Worm (Caenorhabditis elegans) whole organism, L4 larva: Measurements from ENCODE around the gene nlp-76.

Experiments
- T26A8.4 ChIP-seq: fragments of 200-800 bp; sonication (Bioruptor generic); IDR thresholded peaks from 2 replicates; pipeline ENCODE4 v1.3.6; 2022; ENCODE audit warnings: missing genetic modification characterization, missing compliant biosample characterization
- Y105C5A.15 ChIP-seq: fragments of 200-800 bp; sonication (Bioruptor generic); IDR thresholded peaks from 2 replicates; pipeline ENCODE4 v1.3.6; 2022; ENCODE audit warnings: missing genetic modification characterization, missing compliant biosample characterization
- Y48G9A.11 ChIP-seq: fragments of 200-800 bp; sonication (Bioruptor generic); IDR thresholded peaks from 2 replicates; pipeline ENCODE4 v1.3.6; 2022; ENCODE audit warnings: missing genetic modification reagents, missing genetic modification characterization, missing compliant biosample characterization
- Y75B8A.6 ChIP-seq: fragments of 200-800 bp; sonication (Bioruptor generic); IDR thresholded peaks from 2 replicates; pipeline ENCODE4 v1.3.6; 2022; ENCODE audit warnings: missing genetic modification reagents, missing genetic modification characterization, missing compliant biosample characterization
- ZK337.2 ChIP-seq: fragments of 200-800 bp; sonication (Bioruptor generic); IDR thresholded peaks from 2 replicates; pipeline ENCODE4 v1.3.6; 2022; ENCODE audit warnings: missing genetic modification reagents, missing genetic modification characterization, missing compliant biosample characterization
- aha-1 ChIP-seq: fragments of 150-350 bp; peaks from one replicate; lab custom pipeline; 2014; ENCODE audit warnings: missing biosample characterization, missing genetic modification characterization
- arid-1 ChIP-seq: fragments of 200-800 bp; sonication (Bioruptor generic); conservative IDR thresholded peaks from 2 replicates; pipeline ENCODE4 v1.3.6; 2022; ENCODE audit warnings: missing genetic modification reagents, missing genetic modification characterization, missing compliant biosample characterization
- attf-4 ChIP-seq: sonication (generic microtip); optimal IDR thresholded peaks from 3 replicates; lab custom pipeline; 2017; ENCODE audit warnings: missing biosample characterization, missing genetic modification characterization
- ceh-44 ChIP-seq: fragments of 200-800 bp; sonication (Bioruptor generic); IDR thresholded peaks from 2 replicates; pipeline ENCODE4 v1.3.6; 2022; ENCODE audit warnings: missing genetic modification reagents, missing genetic modification characterization, missing compliant biosample characterization
- ceh-62 ChIP-seq: sonication (generic microtip); optimal IDR thresholded peaks from 2 replicates; lab custom pipeline; 2017; ENCODE audit warnings: missing biosample characterization, missing genetic modification characterization
- ceh-82 ChIP-seq: sonication (generic microtip); optimal IDR thresholded peaks from 2 replicates; lab custom pipeline; 2017; ENCODE audit warnings: missing biosample characterization, missing genetic modification characterization
- cey-2 ChIP-seq: sonication (generic microtip); optimal IDR thresholded peaks from 3 replicates; lab custom pipeline; 2017; ENCODE audit warnings: missing genetic modification characterization, mild to moderate bottlenecking, missing compliant biosample characterization, antibody characterized with exemption, borderline replicate concordance; ENCODE audit not compliant: insufficient read depth
- ctbp-1 ChIP-seq: fragments of 200-800 bp; sonication (Bioruptor generic); IDR thresholded peaks from 2 replicates; pipeline ENCODE4 v1.3.6; 2022; ENCODE audit warnings: missing genetic modification reagents, missing genetic modification characterization, missing compliant biosample characterization
- daf-12 ChIP-seq: fragments of 150-350 bp; optimal IDR thresholded peaks from 2 replicates; lab custom pipeline; 2014; ENCODE audit warnings: missing biosample characterization, missing genetic modification reagents, missing genetic modification characterization
- daf-16 ChIP-seq, 3 experiments: sonication (generic microtip); optimal IDR thresholded peaks; 2 replicates each; lab custom pipeline; 2016 to 2017; ENCODE audit warnings: missing genetic modification characterization in 3 of 3, missing genetic modification reagents in 3 of 3, mild to moderate bottlenecking in 2 of 3, missing compliant biosample characterization in 2 of 3, missing biosample characterization in 1 of 3, moderate library complexity in 1 of 3
- daf-19 ChIP-seq: fragments of 200-800 bp; sonication (Bioruptor generic); conservative IDR thresholded peaks from 2 replicates; pipeline ENCODE4 v1.3.6; 2022; ENCODE audit warnings: missing genetic modification characterization, missing compliant biosample characterization
- dmd-8 ChIP-seq: fragments of 200-800 bp; sonication (Bioruptor generic); IDR thresholded peaks from 2 replicates; pipeline ENCODE4 v1.3.6; 2022; ENCODE audit warnings: missing genetic modification characterization, missing compliant biosample characterization
- dmd-9 ChIP-seq: fragments of 200-800 bp; sonication (Bioruptor generic); IDR thresholded peaks from 2 replicates; pipeline ENCODE4 v1.3.6; 2022; ENCODE audit warnings: missing genetic modification reagents, missing genetic modification characterization, missing compliant biosample characterization
- dpl-1 ChIP-seq: fragments of 150-350 bp; optimal IDR thresholded peaks from 2 replicates; lab custom pipeline; 2014; ENCODE audit warnings: missing biosample characterization, missing genetic modification reagents, missing genetic modification characterization
- duxl-1 ChIP-seq: sonication (generic microtip); optimal IDR thresholded peaks from 2 replicates; lab custom pipeline; 2016; ENCODE audit warnings: mild to moderate bottlenecking, missing genetic modification characterization, moderate library complexity, missing compliant biosample characterization; ENCODE audit not compliant: poor library complexity
- dve-1 ChIP-seq: sonication (generic microtip); optimal IDR thresholded peaks from 2 replicates; lab custom pipeline; 2017; ENCODE audit warnings: antibody characterized with exemption, mild to moderate bottlenecking, missing genetic modification characterization, missing compliant biosample characterization; ENCODE audit not compliant: insufficient read depth
- egl-27 ChIP-seq: sonication (generic microtip); optimal IDR thresholded peaks from 3 replicates; lab custom pipeline; 2017; ENCODE audit warnings: missing biosample characterization, missing genetic modification reagents, missing genetic modification characterization
- fos-1 ChIP-seq: fragments of 150-350 bp; optimal IDR thresholded peaks from 2 replicates; lab custom pipeline; 2014; ENCODE audit warnings: missing biosample characterization, missing genetic modification characterization
- hlh-30 ChIP-seq: sonication (generic microtip); optimal IDR thresholded peaks from 2 replicates; lab custom pipeline; 2017; ENCODE audit warnings: antibody characterized with exemption, mild to moderate bottlenecking, missing genetic modification characterization, missing compliant biosample characterization; ENCODE audit not compliant: insufficient read depth
- hmg-1.1 ChIP-seq: fragments of 200-800 bp; sonication (Bioruptor generic); IDR thresholded peaks from 2 replicates; pipeline ENCODE4 v1.3.6; 2022; ENCODE audit warnings: missing genetic modification reagents, missing genetic modification characterization, missing compliant biosample characterization
- lin-1 ChIP-seq: fragments of 200-800 bp; sonication (Bioruptor generic); IDR thresholded peaks from 2 replicates; pipeline ENCODE4 v1.3.6; 2022; ENCODE audit warnings: missing genetic modification reagents, missing genetic modification characterization, missing compliant biosample characterization
- lin-39 ChIP-seq: fragments of 150-350 bp; optimal IDR thresholded peaks from 2 replicates; lab custom pipeline; 2014; ENCODE audit warnings: missing biosample characterization, missing genetic modification reagents, missing genetic modification characterization
- lsy-2 ChIP-seq, 2 experiments: fragments of 150-350 bp in 1 of 2; sonication (generic microtip) in 1 of 2; optimal IDR thresholded peaks; 2 replicates each; lab custom pipeline; 2014 to 2017; ENCODE audit warnings: missing biosample characterization in 2 of 2, missing genetic modification characterization in 2 of 2
- madf-5 ChIP-seq, 2 experiments: fragments of 200-800 bp; sonication (Bioruptor generic); IDR thresholded peaks; 2 replicates each; pipeline ENCODE4 v1.3.6; 2022; ENCODE audit warnings: missing compliant biosample characterization in 2 of 2, missing genetic modification characterization in 2 of 2
- mdt-29 ChIP-seq: fragments of 200-800 bp; sonication (Bioruptor generic); IDR thresholded peaks from 2 replicates; pipeline ENCODE4 v1.3.6; 2022; ENCODE audit warnings: missing genetic modification reagents, missing genetic modification characterization, missing compliant biosample characterization
- mep-1 ChIP-seq: fragments of 150-350 bp; sonication (generic microtip); optimal IDR thresholded peaks from 3 replicates; lab custom pipeline; 2014; ENCODE audit warnings: missing biosample characterization, missing genetic modification characterization
- mes-2 ChIP-seq: sonication (generic microtip); optimal IDR thresholded peaks from 2 replicates; lab custom pipeline; 2016; ENCODE audit warnings: missing genotype, mild to moderate bottlenecking, missing genetic modification characterization, missing compliant biosample characterization; ENCODE audit not compliant: poor library complexity, severe bottlenecking
- nhr-111 ChIP-seq: fragments of 200-800 bp; sonication (Bioruptor generic); optimal IDR thresholded peaks from 2 replicates; lab custom pipeline; 2018; ENCODE audit warnings: mild to moderate bottlenecking, missing genetic modification characterization, missing compliant biosample characterization
- nhr-237 ChIP-seq: sonication (generic microtip); optimal IDR thresholded peaks from 2 replicates; lab custom pipeline; 2017; ENCODE audit warnings: missing biosample characterization, missing genetic modification characterization
- nhr-28 ChIP-seq: fragments of 150-350 bp; optimal IDR thresholded peaks from 2 replicates; lab custom pipeline; 2014; ENCODE audit warnings: missing biosample characterization, missing genetic modification characterization
- nhr-42 ChIP-seq: fragments of 200-800 bp; sonication (Bioruptor generic); IDR thresholded peaks from 2 replicates; pipeline ENCODE4 v1.3.6; 2022; ENCODE audit warnings: missing genetic modification characterization, missing compliant biosample characterization
- nhr-77 ChIP-seq: fragments of 150-350 bp; optimal IDR thresholded peaks from 2 replicates; lab custom pipeline; 2014; ENCODE audit warnings: missing biosample characterization, missing genetic modification characterization
- php-3 ChIP-seq: fragments of 200-800 bp; sonication (Bioruptor generic); IDR thresholded peaks from 2 replicates; pipeline ENCODE4 v1.3.6; 2022; ENCODE audit warnings: missing genetic modification reagents, missing genetic modification characterization, missing compliant biosample characterization
- rbr-2 ChIP-seq: sonication (generic microtip); optimal IDR thresholded peaks from 2 replicates; lab custom pipeline; 2016; ENCODE audit warnings: missing genotype, missing genetic modification characterization, missing compliant biosample characterization
- snpc-1.2 ChIP-seq: fragments of 200-800 bp; sonication (Bioruptor generic); IDR thresholded peaks from 2 replicates; pipeline ENCODE4 v1.3.6; 2022; ENCODE audit warnings: missing genetic modification reagents, missing genetic modification characterization, missing compliant biosample characterization
- spr-1 ChIP-seq: sonication (generic microtip); optimal IDR thresholded peaks from 2 replicates; lab custom pipeline; 2016; ENCODE audit warnings: mild to moderate bottlenecking, missing genetic modification characterization, missing compliant biosample characterization
- tag-97 ChIP-seq: fragments of 200-800 bp; sonication (Bioruptor generic); IDR thresholded peaks from 2 replicates; pipeline ENCODE4 v1.3.6; 2022; ENCODE audit warnings: missing genetic modification characterization, missing compliant biosample characterization
- tra-1 ChIP-seq: fragments of 200-800 bp; sonication (Bioruptor generic); IDR thresholded peaks from 2 replicates; pipeline ENCODE4 v1.3.6; 2022; ENCODE audit warnings: missing genetic modification reagents, missing genetic modification characterization, missing compliant biosample characterization
- unc-130 ChIP-seq: sonication (generic microtip); optimal IDR thresholded peaks from 2 replicates; lab custom pipeline; 2016; ENCODE audit warnings: missing genetic modification reagents, missing genetic modification characterization, missing compliant biosample characterization
- unc-39 ChIP-seq: sonication (generic microtip); optimal IDR thresholded peaks from 2 replicates; lab custom pipeline; 2017; ENCODE audit warnings: missing biosample characterization, missing genetic modification characterization
- unc-62 ChIP-seq, 3 experiments: fragments of 150-350 bp in 1 of 3; sonication (generic microtip); optimal IDR thresholded peaks in 2 of 3; peaks in 1 of 3; 1 replicate in 1 of 3; 2 replicates in 2 of 3; lab custom pipeline; 2014 to 2017; ENCODE audit warnings: missing biosample characterization in 3 of 3, missing genetic modification characterization in 3 of 3, missing genetic modification reagents in 3 of 3, missing genotype in 1 of 3
- vab-7 ChIP-seq: fragments of 200-800 bp; sonication (Bioruptor generic); IDR thresholded peaks from 2 replicates; pipeline ENCODE4 v1.3.6; 2022; ENCODE audit warnings: missing genetic modification reagents, missing genetic modification characterization, missing compliant biosample characterization
- zfp-2 ChIP-seq: sonication (generic microtip); optimal IDR thresholded peaks from 2 replicates; lab custom pipeline; 2016; ENCODE audit warnings: mild to moderate bottlenecking, missing genetic modification characterization, missing compliant biosample characterization
- zfp-3 ChIP-seq: fragments of 200-800 bp; sonication (Bioruptor generic); conservative IDR thresholded peaks from 2 replicates; pipeline ENCODE4 v1.3.6; 2022; ENCODE audit warnings: missing genetic modification reagents, missing genetic modification characterization, missing compliant biosample characterization
- zip-2 ChIP-seq: fragments of 150-350 bp; optimal IDR thresholded peaks from 2 replicates; lab custom pipeline; 2014; ENCODE audit warnings: missing biosample characterization, missing genetic modification characterization
- ztf-11 ChIP-seq: fragments of 150-350 bp; optimal IDR thresholded peaks from 2 replicates; lab custom pipeline; 2014; ENCODE audit warnings: missing biosample characterization, missing genetic modification characterization

The nlp-76 gene

ce11 chrX:12630556-12630955, 33.1 kb downstream of the nlp-76 start (continued):
- TF ChIP-seq dmd-9 (GFP tag; lab: Robert Waterston, UW), result no peak
- peak; percentile 27 for TF ChIP-seq cey-2 (tag; lab: Kevin White, UChicago)
- no peak for TF ChIP-seq ZK337.2 (GFP tag; lab: Robert Waterston, UW)
- TF ChIP-seq ceh-44 (GFP tag; lab: Robert Waterston, UW), result no peak
- TF ChIP-seq attf-4, result no peak
- TF ChIP-seq zfp-3 (GFP tag; lab: Robert Waterston, UW), result no peak
- TF ChIP-seq ceh-82 (tag; lab: Kevin White, UChicago), result no peak
- TF ChIP-seq tag-97 (GFP tag; lab: Robert Waterston, UW), result no peak
- peak; percentile 97 for TF ChIP-seq aha-1 (tag; lab: Kevin White, UChicago)
- TF ChIP-seq zfp-2 (tag; lab: Kevin White, UChicago), result no peak
- peak; percentile 40 for TF ChIP-seq hmg-1.1 (GFP tag; lab: Robert Waterston, UW)
- TF ChIP-seq dmd-8 (GFP tag; lab: Robert Waterston, UW), result no peak
- peak; percentile 72 for TF ChIP-seq hlh-30 (tag; lab: Kevin White, UChicago)
- no peak for TF ChIP-seq unc-39 (tag; lab: Kevin White, UChicago)
- TF ChIP-seq nhr-111 (GFP tag; lab: Kevin White, UChicago), result no peak
- no peak for TF ChIP-seq madf-5 (GFP tag; IDR thresholded peaks at IDR 0.05; lab: Robert Waterston, UW)
- TF ChIP-seq mep-1 (tag; lab: Kevin White, UChicago), result peak; percentile 65
- peak in 1 of 2 experiments; percentile 74 for TF ChIP-seq unc-62 (GFP tag; optimal IDR thresholded peaks at IDR 0.05 in 1 of 2; lab: Kevin White, UChicago)
- no peak for TF ChIP-seq unc-62 (tag; optimal IDR thresholded peaks at IDR 0.05; lab: Kevin White, UChicago)
- no peak for TF ChIP-seq arid-1 (GFP tag; lab: Robert Waterston, UW)
- TF ChIP-seq spr-1 (tag; lab: Kevin White, UChicago), result no peak
- TF ChIP-seq fos-1, result no peak
- peak in 1 of 2 experiments; percentile 31 for TF ChIP-seq lsy-2 (tag; optimal IDR thresholded peaks at IDR 0.05; lab: Kevin White, UChicago)
- no peak for TF ChIP-seq vab-7
- TF ChIP-seq lin-39 (tag; lab: Kevin White, UChicago), result no peak
- no peak for TF ChIP-seq Y75B8A.6
- peak; percentile 89 for TF ChIP-seq dve-1 (tag; lab: Kevin White, UChicago)
- no peak for TF ChIP-seq ztf-11
- no peak for TF ChIP-seq daf-19 (GFP tag; lab: Robert Waterston, UW)
- no peak for TF ChIP-seq Y105C5A.15 (GFP tag; lab: Robert Waterston, UW)
- TF ChIP-seq nhr-77 (tag; lab: Kevin White, UChicago), result peak; percentile 72
- TF ChIP-seq ctbp-1 (GFP tag; lab: Robert Waterston, UW), result no peak
- peak; percentile 18 for TF ChIP-seq rbr-2 (tag; lab: Kevin White, UChicago)
- TF ChIP-seq nhr-28 (tag; lab: Kevin White, UChicago), result peak; percentile 89
- peak; percentile 59 for TF ChIP-seq mes-2 (tag; lab: Kevin White, UChicago)
- TF ChIP-seq lin-1 (GFP tag; lab: Robert Waterston, UW), result 0 out of 2 replicates have a peak, but pooled peaks have one; percentile 11
- no peak for TF ChIP-seq egl-27 (tag; lab: Kevin White, UChicago)
- TF ChIP-seq zip-2 (tag; lab: Kevin White, UChicago), result no peak
- TF ChIP-seq daf-16 (GFP tag; optimal IDR thresholded peaks at IDR 0.05; lab: Kevin White, UChicago), result peak in 1 of 2 experiments; percentile 21
- peak; percentile 76 for TF ChIP-seq daf-16 (tag; optimal IDR thresholded peaks at IDR 0.05; lab: Kevin White, UChicago)
- TF ChIP-seq php-3, result no peak
- TF ChIP-seq unc-130 (GFP tag; lab: Kevin White, UChicago), result no peak
- TF ChIP-seq mdt-29 (GFP tag; lab: Robert Waterston, UW), result no peak
- no peak for TF ChIP-seq daf-12 (tag; lab: Kevin White, UChicago)
- TF ChIP-seq snpc-1.2 (GFP tag; lab: Robert Waterston, UW), result 0 out of 2 replicates have a peak, but pooled peaks have one; percentile 12
- TF ChIP-seq duxl-1 (tag; lab: Kevin White, UChicago), result no peak
- no peak for TF ChIP-seq dpl-1 (GFP tag; lab: Kevin White, UChicago)
- TF ChIP-seq tra-1 (GFP tag; lab: Robert Waterston, UW), result peak; percentile 87
- no peak for TF ChIP-seq nhr-42 (GFP tag; lab: Robert Waterston, UW)
- TF ChIP-seq Y48G9A.11 (GFP tag; lab: Robert Waterston, UW), result no peak
- TF ChIP-seq ceh-62 (tag; lab: Kevin White, UChicago), result no peak
- no peak for TF ChIP-seq nhr-237 (tag; lab: Kevin White, UChicago)
- TF ChIP-seq T26A8.4 (GFP tag; lab: Robert Waterston, UW), result no peak
